Worm (Caenorhabditis elegans) whole organism, young adult: Measurements from ENCODE around the gene rab-39.

ENCODE experiments used
- F10E7.11 ChIP-seq: sonication (generic microtip); optimal IDR thresholded peaks from 2 replicates; lab custom pipeline; 2017; ENCODE audit warnings: mild to moderate bottlenecking, missing genetic modification characterization, moderate library complexity, missing compliant biosample characterization
- F55B11.4 ChIP-seq: sonication (generic microtip); optimal IDR thresholded peaks from 2 replicates; lab custom pipeline; 2016; ENCODE audit warnings: missing compliant biosample characterization, missing genetic modification characterization, borderline replicate concordance; ENCODE audit not compliant: insufficient read depth
- akir-1 ChIP-seq: fragments of 200-800 bp; sonication (Bioruptor generic); optimal IDR thresholded peaks from 2 replicates; lab custom pipeline; 2018; ENCODE audit warnings: mild to moderate bottlenecking, missing genetic modification characterization, moderate library complexity, missing compliant biosample characterization
- attf-5 ChIP-seq: fragments of 200-800 bp; sonication (Bioruptor generic); optimal IDR thresholded peaks from 2 replicates; lab custom pipeline; 2018; ENCODE audit warnings: mild to moderate bottlenecking, missing genetic modification characterization, missing compliant biosample characterization
- die-1 ChIP-seq: sonication (generic microtip); optimal IDR thresholded peaks from 2 replicates; lab custom pipeline; 2016; ENCODE audit warnings: missing genotype, mild to moderate bottlenecking, missing genetic modification characterization, missing compliant biosample characterization
- fkh-3 ChIP-seq: sonication (generic microtip); optimal IDR thresholded peaks from 2 replicates; lab custom pipeline; 2016; ENCODE audit warnings: mild to moderate bottlenecking, missing genetic modification characterization, missing compliant biosample characterization
- hrde-1 ChIP-seq: sonication (generic microtip); optimal IDR thresholded peaks from 2 replicates; lab custom pipeline; 2016; ENCODE audit warnings: missing genetic modification characterization, mild to moderate bottlenecking, missing compliant biosample characterization, moderate library complexity, missing genotype, missing genetic modification reagents, borderline replicate concordance
- let-607 ChIP-seq, 2 experiments: fragments of 200-800 bp in 1 of 2; sonication (Bioruptor generic) in 1 of 2; sonication (generic microtip) in 1 of 2; optimal IDR thresholded peaks; 2 replicates each; lab custom pipeline; 2016 to 2018; ENCODE audit warnings: mild to moderate bottlenecking in 2 of 2, missing compliant biosample characterization in 2 of 2, missing genetic modification characterization in 2 of 2, moderate library complexity in 2 of 2, missing genotype in 1 of 2
- lir-1 ChIP-seq: fragments of 200-800 bp; sonication (Bioruptor generic); conservative IDR thresholded peaks from 2 replicates; pipeline ENCODE4 v1.3.6; 2022; ENCODE audit warnings: missing genetic modification reagents, missing genetic modification characterization, missing compliant biosample characterization
- sea-2 ChIP-seq: fragments of 200-800 bp; sonication (Bioruptor generic); IDR thresholded peaks from 2 replicates; pipeline ENCODE4 v1.3.6; 2022; ENCODE audit warnings: missing genetic modification characterization, missing compliant biosample characterization
- snpc-1.1 ChIP-seq: sonication (generic microtip); optimal IDR thresholded peaks from 2 replicates; lab custom pipeline; 2017; ENCODE audit warnings: missing genetic modification characterization, mild to moderate bottlenecking, missing compliant biosample characterization, antibody characterized with exemption, moderate library complexity, missing genotype, missing genetic modification reagents; ENCODE audit not compliant: insufficient read depth
- snpc-4 ChIP-seq, 5 experiments: fragments of 150-350 bp in 1 of 5; sonication (generic microtip) in 4 of 5; optimal IDR thresholded peaks; 2 replicates each; lab custom pipeline; 2014 to 2018; ENCODE audit warnings: missing genetic modification characterization in 5 of 5, missing biosample characterization in 3 of 5, antibody characterized with exemption in 2 of 5, mild to moderate bottlenecking in 2 of 5, missing compliant biosample characterization in 2 of 5, missing genotype in 2 of 5, moderate library complexity in 2 of 5, missing genetic modification reagents in 1 of 5
- sptf-2 ChIP-seq: fragments of 200-800 bp; sonication (Bioruptor generic); optimal IDR thresholded peaks from 2 replicates; lab custom pipeline; 2018; ENCODE audit warnings: mild to moderate bottlenecking, missing genetic modification characterization, missing compliant biosample characterization

- TF ChIP-seq snpc-4 (GFP tag; optimal IDR thresholded peaks at IDR 0.05; lab: Kevin White, UChicago) (no peak), snpc-4 (tag; optimal IDR thresholded peaks at IDR 0.05; lab: Kevin White, UChicago) (no peak), fkh-3 (no peak), F55B11.4 (tag; lab: Kevin White, UChicago) (no peak), let-607 (tag; optimal IDR thresholded peaks at IDR 0.05; lab: Kevin White, UChicago) (peak in 1 of 2 experiments; percentile 51), attf-5 (GFP tag; lab: Kevin White, UChicago) (no peak), snpc-1.1 (tag; lab: Kevin White, UChicago) (no peak), akir-1 (GFP tag; lab: Kevin White, UChicago) (no peak), sea-2 (GFP tag; lab: Robert Waterston, UW) (no peak), die-1 (tag; lab: Kevin White, UChicago) (no peak), F10E7.11 (tag; lab: Kevin White, UChicago) (no peak), lir-1 (GFP tag; lab: Robert Waterston, UW) (no peak), hrde-1 (tag; lab: Kevin White, UChicago) (no peak), sptf-2 (GFP tag; lab: Kevin White, UChicago) (no peak)
Measured at ce11 chrII:9280048-9280772, 42.5 kb downstream of the rab-39 start, which contains the start of gene gldi-3.
